Fruit fly (Drosophila melanogaster) whole organism, adult: Measurements from ENCODE around the gene CG32161.

Experiments used
- CG11617 ChIP-seq: fragments of 200-800 bp; sonication (Bioruptor generic); optimal IDR thresholded peaks from 2 replicates; lab custom pipeline; 2017; ENCODE audit warnings: mild to moderate bottlenecking, missing biosample characterization, missing genetic modification reagents, missing genetic modification characterization
- CG12768 ChIP-seq: fragments of 200-800 bp; sonication (Bioruptor generic); optimal IDR thresholded peaks from 2 replicates; lab custom pipeline; 2017; ENCODE audit warnings: missing biosample characterization, missing genetic modification characterization, mild to moderate bottlenecking, moderate library complexity, missing genetic modification reagents
- CG14711 ChIP-seq: fragments of 200-800 bp; sonication (Bioruptor generic); optimal IDR thresholded peaks from 2 replicates; lab custom pipeline; 2018; ENCODE audit warnings: missing biosample characterization, mild to moderate bottlenecking, missing genetic modification characterization, moderate library complexity
- CG1620 ChIP-seq: fragments of 200-800 bp; sonication (Bioruptor generic); optimal IDR thresholded peaks from 2 replicates; lab custom pipeline; 2016; ENCODE audit warnings: missing biosample characterization, missing genetic modification characterization
- CG33017 ChIP-seq: fragments of 200-800 bp; sonication (Bioruptor generic); optimal IDR thresholded peaks from 2 replicates; lab custom pipeline; 2018; ENCODE audit warnings: missing biosample characterization, mild to moderate bottlenecking, missing genetic modification characterization, moderate library complexity
- CG5204 ChIP-seq: fragments of 200-800 bp; sonication (Bioruptor generic); optimal IDR thresholded peaks from 2 replicates; lab custom pipeline; 2016; ENCODE audit warnings: missing biosample characterization, missing genetic modification characterization
- CG7045 ChIP-seq: fragments of 200-800 bp; sonication (Bioruptor generic); optimal IDR thresholded peaks from 2 replicates; lab custom pipeline; 2017; ENCODE audit warnings: missing biosample characterization, mild to moderate bottlenecking, missing genetic modification characterization
- Crg-1 ChIP-seq: fragments of 200-800 bp; sonication (Bioruptor generic); optimal IDR thresholded peaks from 2 replicates; lab custom pipeline; 2016; ENCODE audit warnings: missing biosample characterization, missing genetic modification characterization
- cnc ChIP-seq, 2 experiments: fragments of >200 bp; optimal IDR thresholded peaks; 2 replicates each; lab custom pipeline; 2017
- kay ChIP-seq: fragments of 200-800 bp; sonication (Bioruptor generic); peaks from one replicate; lab custom pipeline; 2016; ENCODE audit warnings: missing biosample characterization, missing genetic modification characterization, borderline replicate concordance
- ovo ChIP-seq: fragments of 200-800 bp; sonication (Bioruptor generic); optimal IDR thresholded peaks from 2 replicates; lab custom pipeline; 2016; ENCODE audit warnings: missing biosample characterization, missing genetic modification characterization
- pad ChIP-seq: fragments of 200-800 bp; sonication (Bioruptor generic); optimal IDR thresholded peaks from 3 replicates; lab custom pipeline; 2017; ENCODE audit warnings: missing biosample characterization, missing genetic modification characterization, mild to moderate bottlenecking, moderate library complexity, missing genetic modification reagents
- tj ChIP-seq: fragments of 200-800 bp; sonication (Bioruptor generic); optimal IDR thresholded peaks from 3 replicates; lab custom pipeline; 2017; ENCODE audit warnings: missing biosample characterization, mild to moderate bottlenecking, missing genetic modification characterization, moderate library complexity

DNA sequence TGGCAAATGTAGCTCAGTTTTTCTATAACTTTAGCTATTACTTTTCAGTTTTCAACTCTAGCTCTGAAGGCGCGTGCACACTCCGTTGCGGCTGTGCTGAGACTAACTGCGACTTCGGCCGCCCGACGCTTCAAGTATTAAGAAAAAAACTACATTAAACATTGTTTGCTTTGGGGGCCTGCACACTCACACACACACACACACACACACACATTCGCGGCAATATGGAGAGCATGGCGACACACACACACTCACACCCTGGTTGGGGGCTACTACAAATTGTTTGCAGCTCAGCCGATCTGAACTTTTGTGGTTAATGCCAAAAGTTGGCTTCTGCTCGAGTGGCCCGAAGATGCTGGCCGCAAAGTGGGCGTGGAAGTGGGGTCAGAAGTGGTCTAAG is 17.1 kb upstream of the CG32161 start, which contains the start of gene CG13024:
- TF ChIP-seq kay (no peak), pad (GFP tag; lab: Kevin White, UChicago) (no peak), Crg-1 (GFP tag; lab: Kevin White, UChicago) (no peak), CG11617 (no peak), CG12768 (GFP tag; lab: Kevin White, UChicago) (no peak), CG14711 (tag; lab: Kevin White, UChicago) (no peak), ovo (GFP tag; lab: Kevin White, UChicago) (no peak), cnc (optimal IDR thresholded peaks at IDR 0.05; lab: Kevin White, UChicago) (no peak), CG7045 (GFP tag; lab: Kevin White, UChicago) (no peak), tj (no peak), CG5204 (GFP tag; lab: Kevin White, UChicago) (no peak), CG1620 (GFP tag; lab: Kevin White, UChicago) (no peak), CG33017 (tag; lab: Kevin White, UChicago) (no peak)
